Worm (Caenorhabditis elegans): ENCODE data around the gene Y43F8B.18.

DNA sequence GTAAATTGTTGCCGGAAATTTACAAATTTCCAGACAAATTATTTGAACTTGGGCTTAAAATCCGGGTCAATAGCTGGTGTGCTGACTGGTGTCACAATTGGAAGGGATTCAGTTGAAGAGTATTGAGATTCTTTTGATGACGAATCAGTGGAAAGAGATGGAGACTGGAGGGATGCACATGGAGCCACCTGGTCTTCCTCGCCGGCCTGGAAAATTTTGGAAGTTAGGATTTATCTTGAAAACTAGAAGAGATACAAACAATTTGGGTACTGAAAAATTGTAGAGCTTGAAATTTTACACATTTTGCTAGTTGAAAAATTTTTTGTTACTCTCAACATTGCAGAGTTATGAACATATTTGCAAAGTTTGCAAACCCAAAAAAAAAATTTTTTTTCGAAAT lies 34.3 kb downstream of the Y43F8B.18 start:
- TF ChIP-seq fos-1 (tag; optimal IDR thresholded peaks at IDR 0.05) (no peak), skn-1 (tag; optimal IDR thresholded peaks at IDR 0.05) (no peak), hlh-17 (GFP tag; optimal IDR thresholded peaks at IDR 0.05; ENCODE audit: borderline replicate concordance) (no peak), elt-2 (tag; optimal IDR thresholded peaks at IDR 0.05) (no peak), nhr-28 (tag; optimal IDR thresholded peaks at IDR 0.05) (no peak), nhr-11 (tag; optimal IDR thresholded peaks at IDR 0.05) (no peak), lin-14 (GFP tag; optimal IDR thresholded peaks at IDR 0.05) (no peak), ama-1 (optimal IDR thresholded peaks at IDR 0.05) (no peak), mdl-1 (tag; optimal IDR thresholded peaks at IDR 0.05) (no peak)

All from whole organism, L1 larva.